Fruit fly (Drosophila melanogaster) whole organism, embryonic: ENCODE data around the gene CG44385.

ENCODE experiments used
- Abd-B ChIP-seq: fragments of 200-800 bp; sonication (Bioruptor generic); optimal IDR thresholded peaks from 2 replicates; lab custom pipeline; 2018; ENCODE audit warnings: missing biosample characterization, mild to moderate bottlenecking, missing genetic modification characterization, moderate library complexity
- CG10147 ChIP-seq: fragments of 200-800 bp; sonication (Bioruptor generic); optimal IDR thresholded peaks from 2 replicates; lab custom pipeline; 2019; ENCODE audit warnings: missing biosample characterization, mild to moderate bottlenecking, missing genetic modification characterization, moderate library complexity
- CG10267 ChIP-seq: fragments of 200-800 bp; sonication (Bioruptor generic); optimal IDR thresholded peaks from 2 replicates; lab custom pipeline; 2018; ENCODE audit warnings: missing biosample characterization, mild to moderate bottlenecking, missing genetic modification characterization, moderate library complexity
- CG10959 ChIP-seq: fragments of 200-800 bp; sonication (Bioruptor generic); IDR thresholded peaks from 2 replicates; pipeline ENCODE4 v1.3.6; 2022; ENCODE audit warnings: missing biosample characterization, missing genetic modification characterization
- CG10979 ChIP-seq: fragments of 200-800 bp; sonication (Bioruptor generic); optimal IDR thresholded peaks from 2 replicates; lab custom pipeline; 2018; ENCODE audit warnings: missing biosample characterization, mild to moderate bottlenecking, missing genetic modification characterization, moderate library complexity
- CG11247 ChIP-seq: fragments of 200-800 bp; sonication (Bioruptor generic); IDR thresholded peaks from 2 replicates; pipeline ENCODE4 v1.3.6; 2022; ENCODE audit warnings: missing biosample characterization, missing genetic modification characterization
- CG11695 ChIP-seq: fragments of 200-800 bp; sonication (Bioruptor generic); IDR thresholded peaks from 3 replicates; pipeline ENCODE4 v1.3.6; 2022; ENCODE audit warnings: missing biosample characterization, missing genetic modification characterization
- CG12071 ChIP-seq: fragments of 200-800 bp; sonication (Bioruptor generic); optimal IDR thresholded peaks from 3 replicates; lab custom pipeline; 2018; ENCODE audit warnings: missing biosample characterization, mild to moderate bottlenecking, missing genetic modification characterization
- CG13287 ChIP-seq: fragments of 200-800 bp; sonication (Bioruptor generic); IDR thresholded peaks from 2 replicates; pipeline ENCODE4 v1.3.6; 2022; ENCODE audit warnings: missing biosample characterization, missing genetic modification characterization; ENCODE audit not compliant: partially characterized antibody
- CG13894 ChIP-seq: fragments of 200-800 bp; sonication (Bioruptor generic); optimal IDR thresholded peaks from 3 replicates; lab custom pipeline; 2018; ENCODE audit warnings: missing biosample characterization, mild to moderate bottlenecking, missing genetic modification characterization, moderate library complexity
- CG14441 ChIP-seq: fragments of 200-800 bp; sonication (Bioruptor generic); IDR thresholded peaks from 2 replicates; pipeline ENCODE4 v1.3.6; 2022; ENCODE audit warnings: missing biosample characterization, missing genetic modification characterization
- CG1602 ChIP-seq: fragments of 200-800 bp; sonication (Bioruptor generic); optimal IDR thresholded peaks from 3 replicates; lab custom pipeline; 2016; ENCODE audit warnings: missing biosample characterization, missing genetic modification characterization
- CG2120 ChIP-seq: fragments of 200-800 bp; sonication (Bioruptor generic); optimal IDR thresholded peaks from 3 replicates; lab custom pipeline; 2016; ENCODE audit warnings: missing biosample characterization, missing genetic modification characterization
- CG2202 ChIP-seq: fragments of 200-800 bp; sonication (Bioruptor generic); optimal IDR thresholded peaks from 2 replicates; lab custom pipeline; 2018; ENCODE audit warnings: missing biosample characterization, mild to moderate bottlenecking, missing genetic modification characterization
- CG4854 ChIP-seq: fragments of 200-800 bp; sonication (Bioruptor generic); optimal IDR thresholded peaks from 2 replicates; lab custom pipeline; 2016; ENCODE audit warnings: missing biosample characterization, missing genetic modification characterization, inconsistent platforms
- CG6689 ChIP-seq: fragments of 200-800 bp; sonication (Bioruptor generic); IDR thresholded peaks from 2 replicates; pipeline ENCODE4 v1.3.6; 2022; ENCODE audit warnings: missing biosample characterization, missing genetic modification characterization
- CG8944 ChIP-seq: fragments of 200-800 bp; sonication (Bioruptor generic); optimal IDR thresholded peaks from 3 replicates; lab custom pipeline; 2016; ENCODE audit warnings: missing biosample characterization, missing genetic modification characterization
- CG9437 ChIP-seq: fragments of 200-800 bp; sonication (Bioruptor generic); optimal IDR thresholded peaks from 2 replicates; lab custom pipeline; 2018; ENCODE audit warnings: missing biosample characterization, mild to moderate bottlenecking, missing genetic modification characterization
- CG9932 ChIP-seq: fragments of 200-800 bp; sonication (Bioruptor generic); IDR thresholded peaks from 2 replicates; pipeline ENCODE4 v1.3.6; 2022; ENCODE audit warnings: missing biosample characterization, missing genetic modification characterization
- CHES-1-like ChIP-seq: fragments of 200-800 bp; sonication (Bioruptor generic); optimal IDR thresholded peaks from 2 replicates; lab custom pipeline; 2016; ENCODE audit warnings: missing biosample characterization, missing genetic modification characterization
- D19B ChIP-seq: fragments of 200-800 bp; sonication (Bioruptor generic); optimal IDR thresholded peaks from 2 replicates; lab custom pipeline; 2017; ENCODE audit warnings: missing biosample characterization, mild to moderate bottlenecking, missing genetic modification characterization
- Dek ChIP-seq: fragments of 200-800 bp; sonication (Bioruptor generic); optimal IDR thresholded peaks from 3 replicates; lab custom pipeline; 2019; ENCODE audit warnings: missing biosample characterization, mild to moderate bottlenecking, missing genetic modification characterization, moderate library complexity
- Elba2 ChIP-seq: fragments of 200-800 bp; sonication (Bioruptor generic); optimal IDR thresholded peaks from 3 replicates; lab custom pipeline; 2016; ENCODE audit warnings: missing biosample characterization, missing genetic modification characterization
- Ets65A ChIP-seq: fragments of 200-800 bp; sonication (Bioruptor generic); peaks from one replicate; lab custom pipeline; 2016; ENCODE audit warnings: missing biosample characterization, missing genetic modification characterization
- Fer1 ChIP-seq: fragments of 200-800 bp; sonication (Bioruptor generic); optimal IDR thresholded peaks from 2 replicates; lab custom pipeline; 2017; ENCODE audit warnings: missing biosample characterization, mild to moderate bottlenecking, missing genetic modification characterization
- H2.0 ChIP-seq: fragments of 200-800 bp; sonication (Bioruptor generic); IDR thresholded peaks from 2 replicates; pipeline ENCODE4 v1.3.6; 2022; ENCODE audit warnings: missing biosample characterization, missing genetic modification characterization
- HLH4C ChIP-seq: fragments of 200-800 bp; sonication (Bioruptor generic); IDR thresholded peaks from 3 replicates; pipeline ENCODE4 v1.3.6; 2022; ENCODE audit warnings: missing biosample characterization, missing genetic modification characterization; ENCODE audit not compliant: partially characterized antibody
- MESR4 ChIP-seq: fragments of 200-800 bp; sonication (Bioruptor generic); optimal IDR thresholded peaks from 2 replicates; lab custom pipeline; 2018; ENCODE audit warnings: missing biosample characterization, mild to moderate bottlenecking, missing genetic modification characterization, moderate library complexity
- Nf-YA ChIP-seq: fragments of 200-800 bp; sonication (Bioruptor generic); IDR thresholded peaks from 2 replicates; pipeline ENCODE4 v1.3.6; 2022; ENCODE audit warnings: missing biosample characterization, missing genetic modification characterization
- Oaz ChIP-seq: fragments of 200-800 bp; sonication (Bioruptor generic); IDR thresholded peaks from 2 replicates; pipeline ENCODE4 v1.3.6; 2022; ENCODE audit warnings: missing biosample characterization, missing genetic modification characterization
- Optix ChIP-seq: fragments of 200-800 bp; sonication (Bioruptor generic); IDR thresholded peaks from 3 replicates; pipeline ENCODE4 v1.3.6; 2022; ENCODE audit warnings: missing biosample characterization, missing genetic modification characterization
- Six4 ChIP-seq: fragments of 200-800 bp; sonication (Bioruptor generic); optimal IDR thresholded peaks from 2 replicates; lab custom pipeline; 2016; ENCODE audit warnings: missing biosample characterization, missing genetic modification characterization
- Trl ChIP-seq, 3 experiments: fragments of >200 bp in 2 of 3; fragments of 200-800 bp in 1 of 3; sonication (Bioruptor generic) in 1 of 3; optimal IDR thresholded peaks; 2 replicates in 1 of 3; 3 replicates in 2 of 3; lab custom pipeline; 2016 to 2017; ENCODE audit warnings: missing biosample characterization in 1 of 3, missing genetic modification characterization in 1 of 3
- abd-A ChIP-seq: fragments of 200-800 bp; sonication (Bioruptor generic); optimal IDR thresholded peaks from 3 replicates; lab custom pipeline; 2019; ENCODE audit warnings: missing biosample characterization, mild to moderate bottlenecking, missing genetic modification characterization, moderate library complexity
- ap ChIP-seq: fragments of 200-800 bp; sonication (Bioruptor generic); IDR thresholded peaks from 2 replicates; pipeline ENCODE4 v1.3.6; 2022; ENCODE audit warnings: missing biosample characterization, missing genetic modification characterization
- bigmax ChIP-seq: fragments of 200-800 bp; sonication (Bioruptor generic); optimal IDR thresholded peaks from 2 replicates; lab custom pipeline; 2018; ENCODE audit warnings: missing biosample characterization, mild to moderate bottlenecking, missing genetic modification characterization
- bsh ChIP-seq, 2 experiments: fragments of 200-800 bp; sonication (Bioruptor generic); optimal IDR thresholded peaks; 2 replicates each; lab custom pipeline; 2017 to 2018; ENCODE audit warnings: mild to moderate bottlenecking in 2 of 2, missing biosample characterization in 2 of 2, missing genetic modification characterization in 2 of 2, moderate library complexity in 1 of 2
- dmrt11E ChIP-seq: fragments of 200-800 bp; sonication (Bioruptor generic); optimal IDR thresholded peaks from 3 replicates; lab custom pipeline; 2018; ENCODE audit warnings: missing biosample characterization, mild to moderate bottlenecking, missing genetic modification characterization, moderate library complexity
- dpn ChIP-seq, 2 experiments: fragments of 200-800 bp; sonication (Bioruptor generic); optimal IDR thresholded peaks; 3 replicates each; lab custom pipeline; 2016; ENCODE audit warnings: missing biosample characterization in 2 of 2, missing genetic modification characterization in 2 of 2
- gce ChIP-seq: fragments of 200-800 bp; sonication (Bioruptor generic); IDR thresholded peaks from 3 replicates; pipeline ENCODE4 v1.3.6; 2022; ENCODE audit warnings: missing biosample characterization, missing genetic modification characterization
- grau ChIP-seq: fragments of 200-800 bp; optimal IDR thresholded peaks from 3 replicates; lab custom pipeline; 2019; ENCODE audit warnings: missing biosample characterization, mild to moderate bottlenecking, missing genetic modification characterization, moderate library complexity
- gro ChIP-seq: fragments of 200-800 bp; sonication (Bioruptor generic); optimal IDR thresholded peaks from 2 replicates; lab custom pipeline; 2016; ENCODE audit warnings: missing biosample characterization, missing genetic modification characterization
- insv ChIP-seq, 2 experiments: fragments of 200-800 bp; sonication (Bioruptor generic); optimal IDR thresholded peaks; 3 replicates each; lab custom pipeline; 2016 to 2018; ENCODE audit warnings: missing biosample characterization in 2 of 2, missing genetic modification characterization in 2 of 2
- lab ChIP-seq: fragments of 200-800 bp; sonication (Bioruptor generic); optimal IDR thresholded peaks from 3 replicates; lab custom pipeline; 2017; ENCODE audit warnings: missing biosample characterization, missing genetic modification characterization, mild to moderate bottlenecking, moderate library complexity, missing genetic modification reagents
- luna ChIP-seq: fragments of 200-800 bp; sonication (Bioruptor generic); optimal IDR thresholded peaks from 2 replicates; lab custom pipeline; 2016; ENCODE audit warnings: missing biosample characterization, missing genetic modification characterization
- pnt ChIP-seq: fragments of 200-800 bp; sonication (Bioruptor generic); optimal IDR thresholded peaks from 3 replicates; lab custom pipeline; 2016; ENCODE audit warnings: missing biosample characterization, missing genetic modification characterization
- row ChIP-seq: fragments of 200-800 bp; sonication (Bioruptor generic); IDR thresholded peaks from 3 replicates; pipeline ENCODE4 v1.3.6; 2022; ENCODE audit warnings: missing biosample characterization, missing genetic modification characterization
- run ChIP-seq: fragments of 200-800 bp; sonication (Bioruptor generic); optimal IDR thresholded peaks from 3 replicates; lab custom pipeline; 2018; ENCODE audit warnings: missing biosample characterization, mild to moderate bottlenecking, missing genetic modification characterization
- sna ChIP-seq: fragments of 200-800 bp; sonication (Bioruptor generic); IDR thresholded peaks from 2 replicates; pipeline ENCODE4 v1.3.6; 2022; ENCODE audit warnings: missing biosample characterization, missing genetic modification characterization; ENCODE audit not compliant: partially characterized antibody

Gene CG44385

DNA sequence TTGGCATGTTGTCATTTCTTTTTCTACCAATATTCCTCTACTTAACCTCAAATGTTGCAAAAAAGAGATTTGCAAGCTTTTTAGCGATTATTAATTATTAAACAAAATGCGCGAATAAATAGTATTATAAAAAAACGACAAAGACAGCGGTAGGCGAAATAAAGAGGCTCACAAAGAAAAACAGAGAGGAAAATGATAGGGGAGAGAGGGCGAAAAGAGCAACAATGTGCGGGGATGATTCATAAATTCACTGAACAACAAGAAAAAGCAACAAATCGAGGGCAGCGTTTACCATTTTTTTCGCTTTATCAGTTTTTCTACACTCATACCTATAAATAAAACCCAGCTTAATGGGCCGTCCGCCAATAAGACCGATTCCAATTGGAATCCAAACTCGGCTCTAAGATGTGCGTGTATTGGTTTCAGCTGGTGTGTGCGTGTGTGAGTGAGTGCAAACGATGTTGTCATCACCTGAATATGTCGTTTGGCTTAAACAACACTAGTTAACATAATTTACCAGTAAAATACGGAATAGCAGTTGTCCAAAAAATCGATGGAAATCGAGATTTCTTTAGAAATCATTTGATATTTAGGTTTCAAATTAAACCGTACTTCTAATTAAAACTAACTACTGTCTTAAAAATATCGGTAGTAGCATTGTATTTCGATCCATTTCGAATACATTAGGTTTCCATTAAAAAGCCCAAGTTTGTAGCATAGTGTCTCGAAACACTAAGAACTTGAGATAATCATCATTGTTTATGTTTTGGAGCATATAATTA, 23.8 kb upstream of the CG44385 start (continued):
- TF ChIP-seq abd-A (tag; lab: Kevin White, UChicago) (no peak), CG13894 (tag; lab: Kevin White, UChicago) (no peak), Oaz (no peak), gro (GFP tag; lab: Kevin White, UChicago) (no peak), CG12071 (no peak), CG9437 (GFP tag; lab: Kevin White, UChicago) (no peak), CG13287 (GFP tag; lab: Robert Waterston, UW) (no peak), Fer1 (GFP tag; lab: Kevin White, UChicago) (peak; percentile 7), CG11695 (peak; percentile 56; the same call in 2 of the 3 replicates), grau (peak; percentile 37), row (GFP tag; lab: Robert Waterston, UW) (peak; percentile 42; the same call in 1 of the 3 replicates), CG2120 (peak; percentile 16), Trl (optimal IDR thresholded peaks at IDR 0.05; lab: Kevin White, UChicago) (peak; percentile 7 to 33), Trl (GFP tag; optimal IDR thresholded peaks at IDR 0.05; lab: Kevin White, UChicago) (no peak), CG8944 (no peak), run (tag; lab: Kevin White, UChicago) (no peak), Abd-B (no peak), CG6689 (GFP tag; lab: Robert Waterston, UW) (no peak), Dek (tag; lab: Kevin White, UChicago) (no peak), Nf-YA (GFP tag; lab: Robert Waterston, UW) (no peak), HLH4C (no peak), CG9932 (GFP tag; lab: Robert Waterston, UW) (peak; percentile 35), luna (no peak), CG10959 (GFP tag; lab: Robert Waterston, UW) (no peak), CG11247 (GFP tag; lab: Robert Waterston, UW) (no peak), dmrt11E (tag; lab: Kevin White, UChicago) (no peak), gce (GFP tag; lab: Robert Waterston, UW) (no peak), pnt (GFP tag; lab: Kevin White, UChicago) (no peak), dpn (GFP tag; optimal IDR thresholded peaks at IDR 0.05; lab: Kevin White, UChicago) (no peak), D19B (GFP tag; lab: Kevin White, UChicago) (no peak), CG10147 (GFP tag; lab: Kevin White, UChicago) (peak; percentile 43), Elba2 (GFP tag; lab: Kevin White, UChicago) (peak; percentile 74), sna (no peak), ap (GFP tag; lab: Robert Waterston, UW) (no peak), Six4 (GFP tag; lab: Kevin White, UChicago) (no peak), Optix (GFP tag; lab: Robert Waterston, UW) (no peak), CG10979 (tag; lab: Kevin White, UChicago) (peak; percentile 6), bsh (GFP tag; optimal IDR thresholded peaks at IDR 0.05; lab: Kevin White, UChicago) (no peak), CHES-1-like (no peak), CG10267 (tag; lab: Kevin White, UChicago) (peak; percentile 13), CG2202 (tag; lab: Kevin White, UChicago) (no peak), MESR4 (no peak), CG14441 (GFP tag; lab: Robert Waterston, UW) (no peak), bigmax (GFP tag; lab: Kevin White, UChicago) (peak; percentile 67), H2.0 (GFP tag; lab: Robert Waterston, UW) (no peak), CG1602 (GFP tag; lab: Kevin White, UChicago) (no peak), Ets65A (no peak), lab (GFP tag; lab: Kevin White, UChicago) (peak; percentile 41), CG4854 (GFP tag; lab: Kevin White, UChicago) (no peak), insv (GFP tag; optimal IDR thresholded peaks at IDR 0.05; lab: Kevin White, UChicago) (peak; percentile 72 to 93)
